Worm (Caenorhabditis elegans): ENCODE data around the gene pdi-2.

DNA sequence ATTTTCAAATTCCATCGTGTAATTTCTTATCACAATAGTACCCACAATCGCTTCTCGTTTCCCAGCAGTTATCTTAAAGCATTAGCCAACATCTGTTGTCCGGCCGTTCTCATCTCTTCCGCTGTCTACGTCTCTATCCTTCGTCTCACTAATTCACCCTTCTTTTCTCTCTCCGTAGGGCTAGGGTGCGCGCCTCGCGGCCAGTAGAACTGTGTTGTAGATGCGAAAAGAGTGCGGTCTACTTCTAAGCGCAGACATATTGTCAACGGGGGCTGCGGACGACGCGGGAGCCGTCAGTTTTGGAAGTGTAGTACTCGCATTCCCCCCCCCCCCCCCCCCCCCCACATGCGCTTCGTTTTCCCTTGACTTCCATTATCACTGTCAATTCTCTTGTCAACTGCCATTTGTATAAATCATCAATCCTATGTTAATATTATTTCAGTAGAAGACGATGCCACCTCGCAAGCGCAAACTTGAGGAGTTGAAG is 10.3 kb upstream of the pdi-2 start, which contains the start of gene spr-3:
- no peak for TF ChIP-seq elt-3 (tag; optimal IDR thresholded peaks at IDR 0.05)
- no peak for TF ChIP-seq aha-1 (tag; optimal IDR thresholded peaks at IDR 0.05)
- TF ChIP-seq nhr-28 (tag; optimal IDR thresholded peaks at IDR 0.05), result no peak
- TF ChIP-seq snpc-4 (tag; optimal IDR thresholded peaks at IDR 0.05), result no peak
- TF ChIP-seq unc-62 (GFP tag; optimal IDR thresholded peaks at IDR 0.05), result no peak
- no peak for TF ChIP-seq mef-2 (tag; optimal IDR thresholded peaks at IDR 0.05)
- TF ChIP-seq efl-1 (optimal IDR thresholded peaks at IDR 0.05), result no peak
- TF ChIP-seq efl-1 (GFP tag; optimal IDR thresholded peaks at IDR 0.05 in 1 of 2), result no peak
- TF ChIP-seq pqm-1 (tag; optimal IDR thresholded peaks at IDR 0.05), result no peak
- no peak for TF ChIP-seq fos-1 (tag; optimal IDR thresholded peaks at IDR 0.05)
- no peak for TF ChIP-seq mep-1 (tag; optimal IDR thresholded peaks at IDR 0.05)
- TF ChIP-seq fkh-8 (tag; optimal IDR thresholded peaks at IDR 0.05), result no peak
- no peak for TF ChIP-seq zip-4 (GFP tag; optimal IDR thresholded peaks at IDR 0.05)
